Worm (Caenorhabditis elegans) whole organism, L2 larva: ENCODE measurements around the gene ins-2.

Experiments used
- C34F6.9 ChIP-seq: fragments of 150-350 bp; optimal IDR thresholded peaks from 2 replicates; lab custom pipeline; 2014; ENCODE audit warnings: missing biosample characterization, missing genetic modification characterization
- F13H6.1 ChIP-seq: sonication (generic microtip); optimal IDR thresholded peaks from 2 replicates; lab custom pipeline; 2016; ENCODE audit warnings: missing genetic modification characterization, missing compliant biosample characterization
- alr-1 ChIP-seq: fragments of 150-350 bp; optimal IDR thresholded peaks from 2 replicates; lab custom pipeline; 2014; ENCODE audit warnings: missing biosample characterization, missing genetic modification characterization
- aly-2 ChIP-seq: fragments of 150-350 bp; optimal IDR thresholded peaks from 2 replicates; lab custom pipeline; 2014; ENCODE audit warnings: missing biosample characterization, missing genetic modification characterization
- ama-1 ChIP-seq: fragments of 150-350 bp; optimal IDR thresholded peaks from 2 replicates; lab custom pipeline; 2018; ENCODE audit warnings: inconsistent platforms
- blmp-1 ChIP-seq: sonication (generic microtip); optimal IDR thresholded peaks from 2 replicates; lab custom pipeline; 2017; ENCODE audit warnings: missing genetic modification characterization, mild to moderate bottlenecking, missing compliant biosample characterization, antibody characterized with exemption, moderate library complexity; ENCODE audit not compliant: insufficient read depth
- ceh-16 ChIP-seq: fragments of 150-350 bp; optimal IDR thresholded peaks from 2 replicates; lab custom pipeline; 2014; ENCODE audit warnings: missing biosample characterization, missing genetic modification characterization
- ceh-82 ChIP-seq: fragments of 150-350 bp; optimal IDR thresholded peaks from 2 replicates; lab custom pipeline; 2014; ENCODE audit warnings: missing biosample characterization, missing genetic modification characterization
- crh-2 ChIP-seq: sonication (generic microtip); optimal IDR thresholded peaks from 2 replicates; lab custom pipeline; 2017; ENCODE audit warnings: missing biosample characterization, missing genetic modification characterization
- dmd-4 ChIP-seq: sonication (generic microtip); optimal IDR thresholded peaks from 2 replicates; lab custom pipeline; 2017; ENCODE audit warnings: missing biosample characterization, missing genetic modification characterization
- elt-1 ChIP-seq: fragments of 150-350 bp; optimal IDR thresholded peaks from 2 replicates; lab custom pipeline; 2014; ENCODE audit warnings: missing biosample characterization, missing genetic modification characterization
- elt-3 ChIP-seq: sonication (generic microtip); optimal IDR thresholded peaks from 2 replicates; lab custom pipeline; 2017; ENCODE audit warnings: missing biosample characterization, missing genetic modification characterization
- gmeb-1 ChIP-seq: fragments of 150-350 bp; optimal IDR thresholded peaks from 2 replicates; lab custom pipeline; 2014; ENCODE audit warnings: missing biosample characterization, missing genetic modification characterization
- lin-11 ChIP-seq: fragments of 150-350 bp; sonication (generic microtip); optimal IDR thresholded peaks from 2 replicates; lab custom pipeline; 2014; ENCODE audit warnings: missing biosample characterization, missing genetic modification characterization, inconsistent platforms, mixed read lengths
- lsy-2 ChIP-seq, 2 experiments: fragments of 150-350 bp in 1 of 2; sonication (generic microtip) in 1 of 2; optimal IDR thresholded peaks; 2 replicates each; lab custom pipeline; 2014 to 2017; ENCODE audit warnings: missing biosample characterization in 2 of 2, missing genetic modification characterization in 2 of 2
- mab-5 ChIP-seq: fragments of 150-350 bp; optimal IDR thresholded peaks from 2 replicates; lab custom pipeline; 2014; ENCODE audit warnings: missing biosample characterization, missing genetic modification characterization
- mbf-1 ChIP-seq: sonication (generic microtip); optimal IDR thresholded peaks from 2 replicates; lab custom pipeline; 2017; ENCODE audit warnings: missing biosample characterization, missing genetic modification characterization
- mdl-1 ChIP-seq, 2 experiments: fragments of 150-350 bp in 1 of 2; sonication (generic microtip) in 1 of 2; optimal IDR thresholded peaks; 2 replicates each; lab custom pipeline; 2017; ENCODE audit warnings: missing biosample characterization in 2 of 2, missing genetic modification characterization in 2 of 2
- nhr-11 ChIP-seq: fragments of 150-350 bp; optimal IDR thresholded peaks from 2 replicates; lab custom pipeline; 2014; ENCODE audit warnings: missing biosample characterization, missing genetic modification characterization
- nhr-129 ChIP-seq: fragments of 150-350 bp; optimal IDR thresholded peaks from 2 replicates; lab custom pipeline; 2014; ENCODE audit warnings: missing biosample characterization, missing genetic modification characterization
- nhr-21 ChIP-seq: fragments of 150-350 bp; optimal IDR thresholded peaks from 2 replicates; lab custom pipeline; 2014; ENCODE audit warnings: missing biosample characterization, missing genetic modification characterization
- nhr-6 ChIP-seq: fragments of 150-350 bp; optimal IDR thresholded peaks from 2 replicates; lab custom pipeline; 2014; ENCODE audit warnings: missing biosample characterization, missing genetic modification characterization
- peb-1 ChIP-seq: fragments of 150-350 bp; optimal IDR thresholded peaks from 2 replicates; lab custom pipeline; 2014; ENCODE audit warnings: missing biosample characterization, missing genetic modification characterization
- sma-9 ChIP-seq, 2 experiments: fragments of 150-350 bp in 1 of 2; sonication (generic microtip) in 1 of 2; optimal IDR thresholded peaks; 2 replicates each; lab custom pipeline; 2014 to 2016; ENCODE audit warnings: missing genetic modification characterization in 2 of 2, mild to moderate bottlenecking in 1 of 2, missing biosample characterization in 1 of 2, missing compliant biosample characterization in 1 of 2, missing genetic modification reagents in 1 of 2, moderate library complexity in 1 of 2
- unc-39 ChIP-seq: fragments of 150-350 bp; optimal IDR thresholded peaks from 2 replicates; lab custom pipeline; 2014; ENCODE audit warnings: missing biosample characterization, missing genetic modification characterization
- unc-55 ChIP-seq: fragments of 150-350 bp; sonication (generic microtip); optimal IDR thresholded peaks from 3 replicates; lab custom pipeline; 2014; ENCODE audit warnings: missing biosample characterization, missing genetic modification reagents, missing genetic modification characterization
- unc-62 ChIP-seq: fragments of 150-350 bp; optimal IDR thresholded peaks from 2 replicates; lab custom pipeline; 2014; ENCODE audit warnings: missing biosample characterization, missing genetic modification reagents, missing genetic modification characterization
- zag-1 ChIP-seq: fragments of 150-350 bp; optimal IDR thresholded peaks from 2 replicates; lab custom pipeline; 2014; ENCODE audit warnings: missing biosample characterization, missing genetic modification characterization
- ztf-1 ChIP-seq: fragments of 200-800 bp; sonication (Bioruptor generic); conservative IDR thresholded peaks from 2 replicates; pipeline ENCODE4 v1.3.6; 2022; ENCODE audit warnings: missing genetic modification characterization, missing compliant biosample characterization

The ins-2 gene

DNA sequence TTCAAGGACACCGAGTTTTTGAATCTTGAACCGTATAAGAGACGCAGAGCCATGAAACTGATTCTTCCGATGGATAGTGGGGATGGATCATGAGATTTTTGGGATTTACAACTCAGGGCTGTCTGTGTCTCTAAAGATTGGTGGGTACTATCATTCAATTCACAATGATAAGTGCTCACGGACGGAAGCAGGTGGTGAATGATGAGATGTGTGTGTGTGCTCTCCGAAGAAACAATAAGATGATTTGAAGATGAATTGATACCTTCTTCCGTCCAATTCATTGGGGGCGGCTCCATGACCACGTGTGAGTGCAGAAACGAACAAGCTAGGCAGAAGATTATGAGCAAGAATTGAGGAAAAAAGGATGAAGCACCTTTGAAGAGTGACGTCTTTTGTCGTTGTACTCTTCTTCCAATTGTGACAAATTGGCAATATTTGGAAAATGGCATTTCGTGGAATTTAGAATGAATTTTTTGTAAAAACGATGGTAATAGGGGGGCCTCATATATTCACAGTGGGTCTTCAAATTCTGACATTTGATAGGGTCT, 40.3 kb downstream of the ins-2 start:
- TF ChIP-seq ztf-1 (no peak), alr-1 (no peak), elt-1 (tag; lab: Kevin White, UChicago) (no peak), lsy-2 (tag; optimal IDR thresholded peaks at IDR 0.05; lab: Kevin White, UChicago) (peak in 1 of 2 experiments; percentile 37), nhr-21 (tag; lab: Kevin White, UChicago) (no peak), ceh-82 (tag; lab: Kevin White, UChicago) (no peak), peb-1 (no peak), C34F6.9 (tag; lab: Kevin White, UChicago) (peak; percentile 27), crh-2 (no peak), sma-9 (GFP tag; optimal IDR thresholded peaks at IDR 0.05; lab: Kevin White, UChicago) (peak; percentile 54), sma-9 (tag; optimal IDR thresholded peaks at IDR 0.05; lab: Kevin White, UChicago) (no peak), F13H6.1 (tag; lab: Kevin White, UChicago) (peak; percentile 65), zag-1 (tag; lab: Kevin White, UChicago) (no peak), mab-5 (tag; lab: Kevin White, UChicago) (peak; percentile 6), nhr-11 (tag; lab: Kevin White, UChicago) (no peak), unc-39 (tag; lab: Kevin White, UChicago) (no peak), unc-55 (GFP tag; lab: Kevin White, UChicago) (no peak), mdl-1 (tag; optimal IDR thresholded peaks at IDR 0.05; lab: Kevin White, UChicago) (no peak), nhr-129 (tag; lab: Kevin White, UChicago) (peak; percentile 80), elt-3 (tag; lab: Kevin White, UChicago) (no peak), nhr-6 (no peak), blmp-1 (tag; lab: Kevin White, UChicago) (no peak), mbf-1 (no peak), unc-62 (GFP tag; lab: Kevin White, UChicago) (no peak), aly-2 (no peak)
- TF ChIP-seq, all 48 proteins: peak for 6

DNA sequence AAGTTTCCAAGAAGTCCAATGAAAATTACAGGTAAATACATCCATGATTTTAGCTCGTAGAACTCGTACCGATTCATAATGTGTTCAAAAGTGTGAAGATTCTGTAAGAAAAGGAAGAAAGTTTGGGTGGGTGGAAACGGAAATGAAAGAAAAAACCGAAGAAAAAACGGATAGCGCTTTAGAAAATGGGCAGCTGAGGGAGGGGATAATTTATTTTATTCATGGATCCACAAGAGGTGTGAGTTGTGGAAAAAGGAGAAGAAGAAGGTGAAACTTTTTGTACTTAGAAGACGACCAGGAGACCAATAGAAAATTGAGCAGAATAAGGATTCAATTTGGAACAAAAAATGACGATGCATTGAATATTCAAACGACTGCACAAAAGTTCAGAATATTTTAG, 42.8 kb downstream of the ins-2 start, which contains the start of gene frpr-16:
Gene frpr-16, minus strand, starts transcription at position 101 of the 400 bp plus-strand sequence.
- TF ChIP-seq gmeb-1 (tag; lab: Kevin White, UChicago) (no peak), ztf-1 (no peak), dmd-4 (tag; lab: Kevin White, UChicago) (no peak), ama-1 (lab: Kevin White, UChicago) (no peak), nhr-21 (tag; lab: Kevin White, UChicago) (no peak), lsy-2 (tag; optimal IDR thresholded peaks at IDR 0.05; lab: Kevin White, UChicago) (no peak), lin-11 (tag; lab: Kevin White, UChicago) (no peak), ceh-16 (tag; lab: Kevin White, UChicago) (no peak), zag-1 (tag; lab: Kevin White, UChicago) (no peak)
